Fruit fly (Drosophila melanogaster): ENCODE results near the gene ClC-c.

Gene ClC-c

DNA sequence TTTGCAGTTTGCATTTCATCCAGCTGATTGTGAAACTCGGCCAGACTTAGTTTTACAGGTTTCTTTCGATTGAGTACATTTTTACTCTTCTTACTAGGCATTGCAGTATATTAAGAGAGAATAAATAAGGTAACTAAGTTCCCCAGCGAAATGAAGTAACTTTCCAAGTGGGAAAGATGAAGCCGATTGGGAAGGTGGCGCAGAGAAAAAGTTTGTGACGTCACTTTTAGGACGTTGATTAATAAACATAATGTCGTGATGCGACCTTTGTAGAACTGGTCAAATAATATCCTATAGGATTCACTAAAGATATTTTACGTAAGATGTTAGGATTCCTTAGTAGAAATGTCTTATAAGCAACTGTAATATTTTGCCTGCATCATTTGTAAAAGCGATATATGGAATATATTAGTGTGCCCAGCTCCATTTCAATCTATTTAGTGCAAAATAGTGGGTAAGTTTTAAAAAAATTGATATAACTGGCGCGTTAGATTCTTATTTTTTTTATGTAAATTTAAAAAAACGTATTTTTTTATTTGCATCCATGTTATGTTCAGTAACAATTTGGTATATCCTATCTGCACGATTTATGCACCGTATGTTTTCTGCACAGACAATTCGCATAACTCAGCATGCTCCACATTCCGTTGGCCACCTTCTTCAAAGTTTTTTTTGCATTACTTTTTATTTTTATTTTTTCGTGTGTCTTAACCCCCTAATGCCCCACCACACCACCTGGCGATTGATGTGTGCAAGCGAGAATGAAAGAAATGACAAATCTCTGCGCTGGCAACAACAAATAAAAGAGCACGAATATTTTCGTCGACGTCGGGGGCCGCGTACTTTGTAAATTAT lies 53.7 kb downstream of the ClC-c start, which contains the start of gene CG32152:
CG32152 (minus strand) TSS at position 352 of the 855 bp plus-strand sequence.
- TF ChIP-seq CTCF (optimal IDR thresholded peaks at IDR 0.05) = no peak
- no peak for TF ChIP-seq CG8478 (optimal IDR thresholded peaks at IDR 0.05)

dm6 chr3L:16145282-16145681 lies 55.0 kb downstream of the ClC-c start:
- no peak for TF ChIP-seq CTCF (optimal IDR thresholded peaks at IDR 0.05)
- no peak for TF ChIP-seq CG8478 (optimal IDR thresholded peaks at IDR 0.05)
